Worm (Caenorhabditis elegans) whole organism, L1 larva: ENCODE data around the gene K08F9.4.

Experiments
- ceh-82 ChIP-seq, 3 experiments: fragments of 150-350 bp in 1 of 3; sonication (generic microtip) in 2 of 3; optimal IDR thresholded peaks; 2 replicates each; lab custom pipeline; 2014 to 2017; ENCODE audit warnings: missing biosample characterization in 3 of 3, missing genetic modification characterization in 3 of 3
- ces-1 ChIP-seq: fragments of 150-350 bp; optimal IDR thresholded peaks from 2 replicates; lab custom pipeline; 2014; ENCODE audit warnings: missing biosample characterization, missing genetic modification reagents, missing genetic modification characterization
- egl-13 ChIP-seq: sonication (generic microtip); optimal IDR thresholded peaks from 2 replicates; lab custom pipeline; 2016; ENCODE audit warnings: missing genotype, missing genetic modification reagents, missing genetic modification characterization, missing compliant biosample characterization
- grh-1 ChIP-seq: fragments of 200-800 bp; sonication (Bioruptor generic); IDR thresholded peaks from 2 replicates; pipeline ENCODE4 v1.3.6; 2022; ENCODE audit warnings: missing genetic modification reagents, missing genetic modification characterization, missing compliant biosample characterization
- lin-14 ChIP-seq: fragments of 200-800 bp; sonication (Bioruptor generic); optimal IDR thresholded peaks from 2 replicates; lab custom pipeline; 2018; ENCODE audit warnings: mild to moderate bottlenecking, missing genetic modification characterization, moderate library complexity, missing compliant biosample characterization
- lir-3 ChIP-seq: sonication (generic microtip); optimal IDR thresholded peaks from 2 replicates; lab custom pipeline; 2016; ENCODE audit warnings: mild to moderate bottlenecking, missing genetic modification characterization, moderate library complexity, missing compliant biosample characterization; ENCODE audit not compliant: poor library complexity
- nhr-237 ChIP-seq: fragments of 150-350 bp; optimal IDR thresholded peaks from 2 replicates; lab custom pipeline; 2014; ENCODE audit warnings: missing biosample characterization, missing genetic modification characterization
- unc-86 ChIP-seq: sonication (generic microtip); optimal IDR thresholded peaks from 2 replicates; lab custom pipeline; 2016; ENCODE audit warnings: missing genetic modification characterization, missing compliant biosample characterization

DNA sequence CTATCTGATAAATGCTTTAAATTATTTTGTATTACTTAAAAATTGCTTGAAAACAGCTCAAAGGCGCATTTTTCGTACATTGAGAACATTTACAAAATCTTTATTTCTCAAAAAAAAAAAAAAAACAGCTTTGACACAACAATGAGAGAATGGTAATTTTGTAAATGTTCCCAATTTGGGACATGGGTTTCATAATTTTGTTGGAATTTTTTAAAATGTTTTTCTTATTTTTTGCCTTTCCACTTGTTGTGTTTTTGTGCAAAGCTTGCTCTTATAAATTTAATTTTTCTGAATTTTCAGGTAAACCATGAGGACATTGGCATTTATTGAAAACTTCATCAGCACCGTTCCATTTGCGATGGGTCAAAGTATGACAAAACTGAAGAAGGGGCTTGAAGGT lies 32.2 kb upstream of the K08F9.4 start, which contains the start of gene T01G5.7:
- no peak for TF ChIP-seq ceh-82 (tag; optimal IDR thresholded peaks at IDR 0.05; lab: Kevin White, UChicago)
- TF ChIP-seq ces-1, result no peak
- no peak for TF ChIP-seq grh-1 (GFP tag; lab: Robert Waterston, UW)
- TF ChIP-seq unc-86 (tag; lab: Kevin White, UChicago), result no peak
- TF ChIP-seq lir-3, result no peak
- TF ChIP-seq nhr-237 (tag; lab: Kevin White, UChicago), result no peak
- TF ChIP-seq egl-13 (tag; lab: Kevin White, UChicago), result no peak
- no peak for TF ChIP-seq lin-14
